Worm (Caenorhabditis elegans): Measurements from ENCODE around the gene msp-113.

DNA sequence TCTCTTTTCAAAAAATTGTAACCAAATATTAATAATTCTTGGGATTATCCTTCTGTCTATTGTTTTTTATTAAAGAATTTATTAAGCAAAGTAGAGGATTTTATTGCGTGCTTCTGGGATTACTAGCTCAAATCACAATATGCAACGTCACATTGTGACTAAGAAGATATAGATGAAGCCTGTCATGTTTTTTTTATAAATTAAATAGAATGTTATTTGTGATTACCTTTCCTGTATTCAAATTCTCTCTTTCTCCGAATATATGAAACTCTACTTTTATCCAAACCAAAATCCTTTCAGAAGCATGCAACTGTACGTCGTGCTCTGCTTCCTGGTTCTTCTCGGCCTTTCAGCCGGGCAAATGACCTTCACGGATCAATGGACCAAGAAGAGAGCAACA is 7.2 kb upstream of the msp-113 start, which contains the start of gene nlp-47:
- TF ChIP-seq flt-1 (GFP tag; IDR thresholded peaks at IDR 0.05) (no peak), tab-1 (GFP tag; IDR thresholded peaks at IDR 0.05) (no peak), cog-1 (tag; optimal IDR thresholded peaks at IDR 0.05) (no peak)
